Worm (Caenorhabditis elegans) whole organism, L4 larva: Measurements from ENCODE around the gene hlb-1.

Experiments used
- aly-2 ChIP-seq: sonication (generic microtip); optimal IDR thresholded peaks from 2 replicates; lab custom pipeline; 2018; ENCODE audit warnings: missing biosample characterization, missing genetic modification characterization
- ama-1 ChIP-seq: fragments of 150-350 bp; optimal IDR thresholded peaks from 2 replicates; lab custom pipeline; 2014; ENCODE audit warnings: inconsistent platforms, mixed read lengths
- ceh-82 ChIP-seq: sonication (generic microtip); optimal IDR thresholded peaks from 2 replicates; lab custom pipeline; 2017; ENCODE audit warnings: missing biosample characterization, missing genetic modification characterization
- egl-27 ChIP-seq: sonication (generic microtip); optimal IDR thresholded peaks from 3 replicates; lab custom pipeline; 2017; ENCODE audit warnings: missing biosample characterization, missing genetic modification reagents, missing genetic modification characterization
- gei-8 ChIP-seq: fragments of 200-800 bp; sonication (Bioruptor generic); optimal IDR thresholded peaks from 2 replicates; lab custom pipeline; 2018; ENCODE audit warnings: mild to moderate bottlenecking, missing genetic modification characterization, missing compliant biosample characterization
- jun-1 ChIP-seq: fragments of 150-350 bp; optimal IDR thresholded peaks from 2 replicates; lab custom pipeline; 2014; ENCODE audit warnings: missing biosample characterization, missing genetic modification reagents, missing genetic modification characterization
- mxl-3 ChIP-seq: fragments of 200-800 bp; sonication (Bioruptor generic); optimal IDR thresholded peaks from 2 replicates; lab custom pipeline; 2018; ENCODE audit warnings: mild to moderate bottlenecking, missing genetic modification characterization, missing compliant biosample characterization
- nhr-77 ChIP-seq: fragments of 150-350 bp; optimal IDR thresholded peaks from 2 replicates; lab custom pipeline; 2014; ENCODE audit warnings: missing biosample characterization, missing genetic modification characterization
- set-16 ChIP-seq: fragments of 200-800 bp; sonication (Bioruptor generic); IDR thresholded peaks from 2 replicates; pipeline ENCODE4 v1.3.6; 2022; ENCODE audit warnings: missing genetic modification reagents, missing genetic modification characterization, missing compliant biosample characterization
- spr-1 ChIP-seq: sonication (generic microtip); optimal IDR thresholded peaks from 2 replicates; lab custom pipeline; 2016; ENCODE audit warnings: mild to moderate bottlenecking, missing genetic modification characterization, missing compliant biosample characterization
- unc-62 ChIP-seq, 3 experiments: fragments of 150-350 bp in 1 of 3; sonication (generic microtip); optimal IDR thresholded peaks in 2 of 3; peaks in 1 of 3; 1 replicate in 1 of 3; 2 replicates in 2 of 3; lab custom pipeline; 2014 to 2017; ENCODE audit warnings: missing biosample characterization in 3 of 3, missing genetic modification characterization in 3 of 3, missing genetic modification reagents in 3 of 3, missing genotype in 1 of 3
- ztf-11 ChIP-seq: fragments of 150-350 bp; optimal IDR thresholded peaks from 2 replicates; lab custom pipeline; 2014; ENCODE audit warnings: missing biosample characterization, missing genetic modification characterization

DNA sequence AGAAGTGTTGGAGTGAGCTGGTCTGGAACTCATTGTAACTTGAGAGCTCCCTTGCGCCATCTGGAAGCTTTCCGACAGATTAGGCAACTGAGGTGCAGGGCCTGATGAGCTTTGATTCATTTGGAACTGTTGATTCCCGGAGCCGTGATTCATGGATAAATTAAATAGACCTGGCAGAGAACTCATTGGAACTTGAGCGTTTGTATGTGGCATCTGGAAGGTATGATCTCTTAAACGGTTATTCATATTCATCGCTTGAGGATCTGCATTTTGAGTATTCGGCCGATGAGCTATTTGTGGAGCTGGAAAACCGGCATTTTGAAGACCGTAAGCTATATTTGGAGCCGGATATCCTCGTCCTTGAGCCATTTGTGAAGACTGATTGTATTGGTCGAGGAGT, 46.0 kb upstream of the hlb-1 start:
- TF ChIP-seq unc-62 (GFP tag; optimal IDR thresholded peaks at IDR 0.05 in 1 of 2; lab: Kevin White, UChicago) = no peak
- no peak for TF ChIP-seq unc-62 (tag; optimal IDR thresholded peaks at IDR 0.05; lab: Kevin White, UChicago)
- no peak for TF ChIP-seq egl-27 (tag; lab: Kevin White, UChicago)
- no peak for TF ChIP-seq aly-2 (tag; lab: Kevin White, UChicago)
- TF ChIP-seq mxl-3 (GFP tag; lab: Kevin White, UChicago) = no peak
- TF ChIP-seq gei-8 (GFP tag; lab: Kevin White, UChicago) = no peak
- no peak for TF ChIP-seq nhr-77
- no peak for TF ChIP-seq ztf-11 (tag; lab: Kevin White, UChicago)
- TF ChIP-seq ceh-82 (tag; lab: Kevin White, UChicago) = no peak
- TF ChIP-seq jun-1 (tag; lab: Kevin White, UChicago) = no peak
- no peak for TF ChIP-seq spr-1
- TF ChIP-seq set-16 (GFP tag; lab: Robert Waterston, UW) = no peak
- TF ChIP-seq ama-1 = no peak
